Fruit fly (Drosophila melanogaster) whole organism: ENCODE data around the gene CG7173.

Source experiments
- CG8478 ChIP-seq: fragments of >200 bp; optimal IDR thresholded peaks from 2 replicates; lab custom pipeline; 2018; ENCODE audit warnings: inconsistent platforms
- pan ChIP-seq: fragments of >200 bp; optimal IDR thresholded peaks from 2 replicates; lab custom pipeline; 2017

DNA sequence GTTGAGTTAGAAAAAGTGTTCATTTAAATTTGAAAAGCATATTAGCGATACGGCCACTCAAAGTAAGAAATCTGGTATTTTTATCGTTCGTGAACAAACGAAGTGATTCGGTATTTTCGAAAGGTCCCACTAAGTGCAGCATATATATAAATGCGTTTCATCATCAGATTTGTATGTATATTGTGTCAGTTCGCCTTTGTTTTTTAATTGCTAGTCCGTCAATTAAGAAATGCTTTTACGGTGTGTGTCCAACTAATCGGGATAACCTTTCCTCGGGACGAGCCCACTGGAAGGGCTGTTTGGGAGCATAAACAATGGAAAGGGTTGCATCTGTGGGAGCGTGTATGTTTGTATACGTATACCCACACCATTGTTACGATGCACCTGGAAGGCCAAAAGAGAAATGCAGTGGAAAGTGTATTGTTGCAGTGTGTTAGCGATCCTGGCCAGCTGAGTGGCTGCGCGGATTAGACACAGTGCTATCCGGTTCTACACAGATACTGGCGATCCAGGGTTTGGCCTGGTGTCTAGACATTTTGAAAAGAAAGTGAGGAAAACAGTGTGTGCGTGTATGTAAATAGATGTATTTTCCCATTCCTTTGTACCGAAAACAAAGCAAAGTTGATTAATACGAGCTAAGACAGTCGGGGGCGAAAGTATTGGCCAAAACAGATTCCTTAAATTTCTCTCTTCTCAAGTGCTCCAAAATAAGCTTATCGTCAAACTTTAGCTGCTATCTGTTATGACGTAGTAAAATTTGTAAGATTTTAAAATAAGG lies 34.8 kb downstream of the CG7173 start, which contains the start of gene CG7611:
- TF ChIP-seq pan (no peak), CG8478 (lab: Kevin White, UChicago) (no peak)
